Worm (Caenorhabditis elegans) whole organism, L3 larva: ENCODE measurements around the gene T24H10.1.

Experiments used
- R02D3.7 ChIP-seq: fragments of 150-350 bp; optimal IDR thresholded peaks from 2 replicates; lab custom pipeline; 2014; ENCODE audit warnings: missing biosample characterization, missing genetic modification characterization
- ZK546.5 ChIP-seq: sonication (generic microtip); optimal IDR thresholded peaks from 2 replicates; lab custom pipeline; 2017; ENCODE audit warnings: missing biosample characterization, missing genetic modification characterization
- aly-2 ChIP-seq: fragments of 150-350 bp; optimal IDR thresholded peaks from 2 replicates; lab custom pipeline; 2014; ENCODE audit warnings: missing biosample characterization, missing genetic modification characterization
- ama-1 ChIP-seq: fragments of 150-350 bp; optimal IDR thresholded peaks from 2 replicates; lab custom pipeline; 2018
- ceh-16 ChIP-seq: sonication (generic microtip); optimal IDR thresholded peaks from 2 replicates; lab custom pipeline; 2017; ENCODE audit warnings: missing biosample characterization, missing genetic modification characterization
- ceh-28 ChIP-seq: fragments of 150-350 bp; optimal IDR thresholded peaks from 2 replicates; lab custom pipeline; 2014; ENCODE audit warnings: missing biosample characterization, missing genetic modification reagents, missing genetic modification characterization
- ceh-82 ChIP-seq: fragments of 150-350 bp; optimal IDR thresholded peaks from 2 replicates; lab custom pipeline; 2014; ENCODE audit warnings: missing biosample characterization, missing genetic modification characterization
- ceh-9 ChIP-seq: sonication (generic microtip); optimal IDR thresholded peaks from 2 replicates; lab custom pipeline; 2018; ENCODE audit warnings: missing biosample characterization, missing genetic modification characterization
- daf-12 ChIP-seq: fragments of 150-350 bp; optimal IDR thresholded peaks from 2 replicates; lab custom pipeline; 2014; ENCODE audit warnings: missing biosample characterization, missing genetic modification reagents, missing genetic modification characterization
- egl-27 ChIP-seq: sonication (generic microtip); optimal IDR thresholded peaks from 4 replicates; lab custom pipeline; 2017; ENCODE audit warnings: missing biosample characterization, missing genetic modification reagents, missing genetic modification characterization
- egl-5 ChIP-seq: fragments of 150-350 bp; optimal IDR thresholded peaks from 2 replicates; lab custom pipeline; 2017; ENCODE audit warnings: missing biosample characterization, missing genetic modification reagents, missing genetic modification characterization, inconsistent platforms
- elt-1 ChIP-seq: fragments of 150-350 bp; optimal IDR thresholded peaks from 2 replicates; lab custom pipeline; 2014; ENCODE audit warnings: missing biosample characterization, missing genetic modification characterization
- elt-2 ChIP-seq: sonication (generic microtip); optimal IDR thresholded peaks from 2 replicates; lab custom pipeline; 2016; ENCODE audit warnings: missing genetic modification reagents, mild to moderate bottlenecking, missing genetic modification characterization, missing compliant biosample characterization
- elt-3 ChIP-seq, 3 experiments: fragments of 150-350 bp in 1 of 3; sonication (generic microtip) in 2 of 3; optimal IDR thresholded peaks; 2 replicates in 2 of 3; 4 replicates in 1 of 3; lab custom pipeline; 2014 to 2017; ENCODE audit warnings: missing biosample characterization in 3 of 3, missing genetic modification characterization in 3 of 3
- eor-1 ChIP-seq, 2 experiments: fragments of 150-350 bp; optimal IDR thresholded peaks; 2 replicates each; lab custom pipeline; 2014 to 2018; ENCODE audit warnings: missing biosample characterization in 2 of 2, missing genetic modification characterization in 2 of 2
- fkh-10 ChIP-seq: sonication (generic microtip); optimal IDR thresholded peaks from 2 replicates; lab custom pipeline; 2017; ENCODE audit warnings: missing biosample characterization, missing genetic modification reagents, missing genetic modification characterization
- fkh-2 ChIP-seq: fragments of 150-350 bp; optimal IDR thresholded peaks from 2 replicates; lab custom pipeline; 2014; ENCODE audit warnings: missing biosample characterization, missing genetic modification reagents, missing genetic modification characterization
- fos-1 ChIP-seq: fragments of 150-350 bp; optimal IDR thresholded peaks from 2 replicates; lab custom pipeline; 2014; ENCODE audit warnings: missing biosample characterization, missing genetic modification characterization
- hmg-11 ChIP-seq: sonication (generic microtip); optimal IDR thresholded peaks from 2 replicates; lab custom pipeline; 2016; ENCODE audit warnings: missing genetic modification characterization, missing compliant biosample characterization
- jun-1 ChIP-seq: fragments of 150-350 bp; optimal IDR thresholded peaks from 2 replicates; lab custom pipeline; 2014; ENCODE audit warnings: missing biosample characterization, missing genetic modification reagents, missing genetic modification characterization
- lin-15B ChIP-seq: fragments of 150-350 bp; optimal IDR thresholded peaks from 2 replicates; lab custom pipeline; 2014; ENCODE audit warnings: missing biosample characterization, missing genetic modification characterization
- lin-39 ChIP-seq: fragments of 150-350 bp; optimal IDR thresholded peaks from 2 replicates; lab custom pipeline; 2018; ENCODE audit warnings: missing biosample characterization, missing genetic modification reagents, missing genetic modification characterization
- lsy-12 ChIP-seq: sonication (generic microtip); optimal IDR thresholded peaks from 2 replicates; lab custom pipeline; 2016; ENCODE audit warnings: mild to moderate bottlenecking, missing genetic modification characterization, missing compliant biosample characterization
- mdl-1 ChIP-seq: fragments of 150-350 bp; optimal IDR thresholded peaks from 2 replicates; lab custom pipeline; 2014; ENCODE audit warnings: missing biosample characterization, missing genetic modification characterization
- mml-1 ChIP-seq: fragments of 150-350 bp; sonication (generic microtip); optimal IDR thresholded peaks from 3 replicates; lab custom pipeline; 2014; ENCODE audit warnings: missing biosample characterization, missing genetic modification characterization
- nfya-1 ChIP-seq: sonication (generic microtip); optimal IDR thresholded peaks from 2 replicates; lab custom pipeline; 2017; ENCODE audit warnings: missing genetic modification characterization, mild to moderate bottlenecking, missing compliant biosample characterization, antibody characterized with exemption, moderate library complexity; ENCODE audit not compliant: insufficient read depth
- nhr-11 ChIP-seq: fragments of 150-350 bp; optimal IDR thresholded peaks from 2 replicates; lab custom pipeline; 2014; ENCODE audit warnings: missing biosample characterization, missing genetic modification characterization
- nhr-12 ChIP-seq: fragments of 150-350 bp; optimal IDR thresholded peaks from 2 replicates; lab custom pipeline; 2014; ENCODE audit warnings: missing biosample characterization, missing genetic modification characterization
- nhr-23 ChIP-seq: fragments of 150-350 bp; optimal IDR thresholded peaks from 2 replicates; lab custom pipeline; 2014; ENCODE audit warnings: missing biosample characterization, missing genetic modification reagents, missing genetic modification characterization
- nhr-237 ChIP-seq: fragments of 150-350 bp; optimal IDR thresholded peaks from 2 replicates; lab custom pipeline; 2014; ENCODE audit warnings: missing biosample characterization, missing genetic modification characterization
- nhr-25 ChIP-seq: sonication (generic microtip); optimal IDR thresholded peaks from 2 replicates; lab custom pipeline; 2017; ENCODE audit warnings: missing biosample characterization, missing genetic modification characterization
- nhr-28 ChIP-seq: fragments of 150-350 bp; optimal IDR thresholded peaks from 2 replicates; lab custom pipeline; 2014; ENCODE audit warnings: missing biosample characterization, missing genetic modification characterization
- nhr-43 ChIP-seq: sonication (generic microtip); optimal IDR thresholded peaks from 2 replicates; lab custom pipeline; 2016; ENCODE audit warnings: mild to moderate bottlenecking, missing genetic modification characterization, missing compliant biosample characterization; ENCODE audit not compliant: poor library complexity, severe bottlenecking
- nhr-67 ChIP-seq: fragments of 150-350 bp; optimal IDR thresholded peaks from 2 replicates; lab custom pipeline; 2014; ENCODE audit warnings: missing biosample characterization, missing genetic modification characterization
- nhr-76 ChIP-seq: fragments of 150-350 bp; sonication (generic microtip); optimal IDR thresholded peaks from 5 replicates; lab custom pipeline; 2014; ENCODE audit warnings: missing biosample characterization, missing genetic modification characterization
- nhr-77 ChIP-seq: fragments of 150-350 bp; optimal IDR thresholded peaks from 2 replicates; lab custom pipeline; 2014; ENCODE audit warnings: missing biosample characterization, missing genetic modification characterization
- pha-4 ChIP-seq: fragments of 150-350 bp; optimal IDR thresholded peaks from 2 replicates; lab custom pipeline; 2014; ENCODE audit warnings: missing biosample characterization, missing genetic modification reagents, missing genetic modification characterization
- pqm-1 ChIP-seq: fragments of 150-350 bp; optimal IDR thresholded peaks from 2 replicates; lab custom pipeline; 2017; ENCODE audit warnings: missing biosample characterization, missing genetic modification characterization, inconsistent platforms
- sea-2 ChIP-seq: fragments of 150-350 bp; sonication (generic microtip); optimal IDR thresholded peaks from 4 replicates; lab custom pipeline; 2014; ENCODE audit warnings: missing biosample characterization, missing genetic modification reagents, missing genetic modification characterization
- skn-1 ChIP-seq: fragments of 150-350 bp; optimal IDR thresholded peaks from 2 replicates; lab custom pipeline; 2014; ENCODE audit warnings: missing biosample characterization, missing genetic modification characterization
- snpc-4 ChIP-seq: fragments of 150-350 bp; optimal IDR thresholded peaks from 2 replicates; lab custom pipeline; 2014; ENCODE audit warnings: missing biosample characterization, missing genetic modification characterization
- tbx-2 ChIP-seq: sonication (generic microtip); optimal IDR thresholded peaks from 2 replicates; lab custom pipeline; 2016; ENCODE audit warnings: mild to moderate bottlenecking, missing genetic modification characterization, missing compliant biosample characterization
- unc-39 ChIP-seq: sonication (generic microtip); optimal IDR thresholded peaks from 4 replicates; lab custom pipeline; 2017; ENCODE audit warnings: missing biosample characterization, missing genetic modification characterization
- unc-62 ChIP-seq: fragments of 150-350 bp; sonication (generic microtip); optimal IDR thresholded peaks from 4 replicates; lab custom pipeline; 2014; ENCODE audit warnings: missing biosample characterization, missing genetic modification reagents, missing genetic modification characterization
- zag-1 ChIP-seq: fragments of 150-350 bp; optimal IDR thresholded peaks from 2 replicates; lab custom pipeline; 2014; ENCODE audit warnings: missing biosample characterization, missing genetic modification characterization
- ztf-11 ChIP-seq: fragments of 150-350 bp; optimal IDR thresholded peaks from 2 replicates; lab custom pipeline; 2014; ENCODE audit warnings: missing biosample characterization, missing genetic modification characterization
- ztf-4 ChIP-seq: fragments of 150-350 bp; optimal IDR thresholded peaks from 2 replicates; lab custom pipeline; 2014; ENCODE audit warnings: missing biosample characterization, missing genetic modification characterization

The T24H10.1 gene

ce11 chrII:9059010-9059409 lies 40.2 kb upstream of the T24H10.1 start:
- TF ChIP-seq skn-1 (no peak), snpc-4 (tag; lab: Kevin White, UChicago) (no peak), unc-62 (GFP tag; lab: Kevin White, UChicago) (no peak)

- TF ChIP-seq elt-1 = peak; percentile 58
- peak; percentile 90 for TF ChIP-seq unc-62 (GFP tag; lab: Kevin White, UChicago)
- peak; percentile 90 for TF ChIP-seq fos-1 (tag; lab: Kevin White, UChicago)
- peak in 2 of 3 experiments; percentile 47 to 62 for TF ChIP-seq elt-3 (tag; optimal IDR thresholded peaks at IDR 0.05; lab: Kevin White, UChicago)
- TF ChIP-seq nhr-43 = peak; percentile 55
- peak; percentile 55 for TF ChIP-seq snpc-4 (tag; lab: Kevin White, UChicago)
- TF ChIP-seq mml-1 (tag; lab: Kevin White, UChicago) = no peak
- no peak for TF ChIP-seq ztf-11 (tag; lab: Kevin White, UChicago)
- TF ChIP-seq ceh-16 (tag; lab: Kevin White, UChicago) = no peak
- TF ChIP-seq sea-2 = peak; percentile 87
- peak; percentile 78 for TF ChIP-seq lin-15B (tag; lab: Kevin White, UChicago)
- TF ChIP-seq nhr-237 (tag; lab: Kevin White, UChicago) = no peak
- TF ChIP-seq nhr-77 = peak; percentile 1
- peak; percentile 80 for TF ChIP-seq lsy-12 (tag; lab: Kevin White, UChicago)
- TF ChIP-seq tbx-2 (tag; lab: Kevin White, UChicago) = peak; percentile 65
- TF ChIP-seq jun-1 (tag; lab: Kevin White, UChicago) = peak; percentile 91
- peak; percentile 74 for TF ChIP-seq R02D3.7 (tag; lab: Kevin White, UChicago)
- TF ChIP-seq aly-2 = no peak
- no peak for TF ChIP-seq ceh-9
- TF ChIP-seq eor-1 (tag; optimal IDR thresholded peaks at IDR 0.05; lab: Kevin White, UChicago) = no peak
- no peak for TF ChIP-seq fkh-2 (tag; lab: Kevin White, UChicago)
- TF ChIP-seq nhr-12 (tag; lab: Kevin White, UChicago) = no peak
- TF ChIP-seq mdl-1 (tag; lab: Kevin White, UChicago) = peak; percentile 74
- TF ChIP-seq unc-39 (tag; lab: Kevin White, UChicago) = no peak
- no peak for TF ChIP-seq ceh-82 (tag; lab: Kevin White, UChicago)
- TF ChIP-seq nhr-23 (tag; lab: Kevin White, UChicago) = peak; percentile 77
- peak; percentile 6 for TF ChIP-seq nhr-76 (tag; lab: Kevin White, UChicago)
- peak; percentile 96 for TF ChIP-seq lin-39 (tag; lab: Kevin White, UChicago)
- peak; percentile 55 for TF ChIP-seq pqm-1 (tag; lab: Kevin White, UChicago)
- peak; percentile 74 for TF ChIP-seq nhr-11 (tag; lab: Kevin White, UChicago)
- TF ChIP-seq daf-12 (tag; lab: Kevin White, UChicago) = no peak
- TF ChIP-seq ztf-4 (tag; lab: Kevin White, UChicago) = peak; percentile 77
- peak; percentile 86 for TF ChIP-seq fkh-10 (GFP tag; lab: Kevin White, UChicago)
- TF ChIP-seq ama-1 (lab: Kevin White, UChicago) = peak; percentile 62
- TF ChIP-seq egl-5 (tag; lab: Kevin White, UChicago) = peak; percentile 90
- TF ChIP-seq nhr-28 (tag; lab: Kevin White, UChicago) = no peak
- peak; percentile 97 for TF ChIP-seq nhr-25 (tag; lab: Kevin White, UChicago)
- TF ChIP-seq elt-2 (tag; lab: Kevin White, UChicago) = peak; percentile 89
- TF ChIP-seq nfya-1 = peak; percentile 97
- TF ChIP-seq hmg-11 = peak; percentile 95
- peak; percentile 53 for TF ChIP-seq ceh-28
- TF ChIP-seq pha-4 = peak; percentile 96
- peak; percentile 80 for TF ChIP-seq skn-1
- TF ChIP-seq egl-27 (tag; lab: Kevin White, UChicago) = peak; percentile 68
- TF ChIP-seq zag-1 (tag; lab: Kevin White, UChicago) = no peak
- no peak for TF ChIP-seq nhr-67
- no peak for TF ChIP-seq ZK546.5 (tag; lab: Kevin White, UChicago)
These were observed 38.8 kb upstream of the T24H10.1 start for ce11 chrII:9060332-9060840.
